Fruit fly (Drosophila melanogaster): Measurements from ENCODE around the gene CG31922.

Gene CG31922

dm6 chr2L:1172704-1173107 is 2.7 kb downstream of the CG31922 start, which contains the start of the genes Charon and CG4887:
Charon (minus strand) TSS chr2L:1172805.
CG4887 (plus strand) TSS chr2L:1173009.
- no peak for TF ChIP-seq noc (tag; optimal IDR thresholded peaks at IDR 0.05)

dm6 chr2L:1177522-1177921 is 7.5 kb downstream of the CG31922 start, which contains the start of gene CG4896:
CG4896 (plus strand) TSS chr2L:1177690.
- no peak for TF ChIP-seq noc (tag; optimal IDR thresholded peaks at IDR 0.05)

DNA sequence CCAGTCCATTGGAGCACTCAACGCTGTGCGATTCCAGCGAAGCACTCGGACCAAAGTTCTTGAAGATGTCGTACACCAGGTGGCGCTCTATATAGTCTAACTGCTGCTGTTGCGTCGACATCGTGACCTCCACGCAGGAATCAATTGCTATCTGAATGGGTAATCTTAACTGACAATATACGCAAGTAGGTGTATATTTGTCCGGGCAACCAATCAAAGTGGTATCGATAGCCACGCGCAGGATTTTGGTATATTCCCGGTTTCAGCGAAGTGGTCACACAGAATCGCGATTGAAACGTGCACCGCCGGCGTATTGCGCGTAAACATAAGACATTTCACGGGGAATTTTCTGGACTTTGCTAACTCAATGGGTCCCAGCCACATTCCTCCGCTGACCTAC is 13.8 kb downstream of the CG31922 start, which contains the start of the genes CG5126 and Tgt:
Gene CG5126 (minus strand): TSS at position 222 of the 400 bp plus-strand sequence.
Gene Tgt (plus strand): TSS at position 267 of the 400 bp plus-strand sequence.
- no peak for TF ChIP-seq noc (tag; optimal IDR thresholded peaks at IDR 0.05)

DNA sequence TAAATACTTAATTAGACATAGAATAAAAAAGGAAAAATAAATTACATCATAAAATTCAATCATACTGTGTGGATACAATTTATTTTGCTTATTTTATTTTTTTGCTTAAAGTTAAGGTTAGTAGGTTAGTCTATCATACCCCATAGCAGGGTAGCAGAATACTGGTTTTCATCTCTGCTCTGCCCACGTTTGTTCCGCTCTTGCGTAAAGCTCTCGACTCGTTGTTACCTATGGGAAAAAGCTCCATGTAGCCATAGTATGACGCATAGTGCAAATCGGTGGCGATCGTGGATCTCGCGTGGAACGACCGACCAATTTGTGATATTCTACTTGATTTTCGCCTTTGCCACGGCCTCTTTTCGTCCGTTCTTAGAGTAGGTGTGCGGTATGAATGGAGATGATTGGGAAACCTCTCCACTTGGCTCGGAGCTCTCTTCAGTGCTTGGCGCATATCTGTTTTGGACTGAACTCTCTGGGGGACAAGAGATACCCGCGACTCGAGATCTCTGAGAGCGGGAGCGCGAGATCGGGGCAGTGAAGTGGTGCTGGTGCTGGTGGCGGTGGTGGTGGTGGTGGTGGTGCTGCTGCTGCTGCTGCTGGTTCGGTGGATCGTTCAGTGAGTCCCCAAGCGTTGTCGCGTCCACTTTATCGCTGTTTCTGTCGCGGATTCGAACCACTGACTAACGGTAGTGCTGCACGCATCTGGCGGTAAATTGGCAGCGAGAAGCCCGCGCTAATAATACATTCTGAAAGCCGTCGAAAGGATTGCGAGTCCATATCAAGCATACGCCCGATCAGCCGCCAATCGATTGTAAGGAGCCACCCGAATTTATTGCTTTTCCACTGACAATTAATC is 15.9 kb downstream of the CG31922 start, which contains the start of gene CG5001:
Gene CG5001 (plus strand): TSS at position 116 of the 856 bp plus-strand sequence.
- peak; percentile 64 for TF ChIP-seq noc (tag; optimal IDR thresholded peaks at IDR 0.05)

- no peak for TF ChIP-seq noc (tag; optimal IDR thresholded peaks at IDR 0.05)
These were observed 29.2 kb downstream of the CG31922 start, which contains the start of the genes CG5139 and CG43348 for dm6 chr2L:1199166-1199565. CG5139 (minus strand) TSS chr2L:1199266. CG43348 (plus strand) TSS chr2L:1199412.

- no peak for TF ChIP-seq noc (tag; optimal IDR thresholded peaks at IDR 0.05)
These were observed 30.1 kb downstream of the CG31922 start, which contains the start of the genes CG43349 and CG5011 for dm6 chr2L:1199912-1200721. CG43349 (plus strand) TSS chr2L:1200205. CG5011 (plus strand) TSS chr2L:1200671.

DNA sequence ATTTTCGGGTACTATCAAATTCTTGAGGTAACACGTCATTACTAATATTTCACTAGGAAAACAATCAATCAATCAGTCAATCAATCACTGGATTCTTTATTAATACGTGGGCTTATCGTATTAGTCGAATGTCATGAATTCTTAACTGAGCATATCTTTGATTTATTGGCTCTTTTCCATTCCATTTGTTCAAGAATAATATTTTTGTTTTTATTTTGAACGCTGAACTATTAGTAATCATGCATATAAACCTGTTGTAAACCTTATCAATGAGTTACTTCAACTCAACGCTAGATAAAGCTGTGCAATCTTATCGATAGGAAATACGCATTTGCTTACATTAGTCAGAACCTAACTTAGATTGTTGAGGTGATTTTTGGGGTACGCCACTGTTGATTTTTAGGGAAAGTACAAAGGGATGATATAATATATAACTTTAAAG is 31.4 kb downstream of the CG31922 start:
- TF ChIP-seq noc (tag; optimal IDR thresholded peaks at IDR 0.05) = no peak

dm6 chr2L:1202445-1202844 is 32.5 kb downstream of the CG31922 start:
- no peak for TF ChIP-seq noc (tag; optimal IDR thresholded peaks at IDR 0.05)

dm6 chr2L:1203915-1204314 is 33.9 kb downstream of the CG31922 start, which contains the start of gene CG14342:
CG14342 (plus strand) TSS chr2L:1204215.
- no peak for TF ChIP-seq noc (tag; optimal IDR thresholded peaks at IDR 0.05)

dm6 chr2L:1207432-1207831 is 37.5 kb downstream of the CG31922 start:
- no peak for TF ChIP-seq noc (tag; optimal IDR thresholded peaks at IDR 0.05)

- TF ChIP-seq noc (tag; optimal IDR thresholded peaks at IDR 0.05) = no peak
These were observed 41.5 kb downstream of the CG31922 start for dm6 chr2L:1211528-1211927.

DNA sequence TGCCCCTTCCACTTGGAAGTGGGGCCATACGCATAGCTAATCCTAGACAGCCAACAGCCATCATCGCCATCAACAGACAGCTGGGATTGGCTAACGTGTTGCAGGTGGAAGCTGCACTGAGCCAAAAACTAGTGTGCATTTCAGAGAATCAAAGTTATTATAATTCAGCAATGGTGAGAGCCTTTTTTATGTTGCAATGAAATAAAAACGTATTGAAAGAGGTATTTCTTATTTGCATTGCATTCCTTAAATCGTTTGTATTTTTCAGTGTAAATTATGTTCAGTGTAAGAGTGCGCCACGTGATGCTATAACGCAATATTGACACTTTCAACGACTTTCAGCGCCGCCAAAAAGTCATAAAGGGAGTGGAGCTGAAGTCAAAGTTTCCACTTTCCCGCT is 43.6 kb downstream of the CG31922 start:
- TF ChIP-seq noc (tag; optimal IDR thresholded peaks at IDR 0.05) = no peak

DNA sequence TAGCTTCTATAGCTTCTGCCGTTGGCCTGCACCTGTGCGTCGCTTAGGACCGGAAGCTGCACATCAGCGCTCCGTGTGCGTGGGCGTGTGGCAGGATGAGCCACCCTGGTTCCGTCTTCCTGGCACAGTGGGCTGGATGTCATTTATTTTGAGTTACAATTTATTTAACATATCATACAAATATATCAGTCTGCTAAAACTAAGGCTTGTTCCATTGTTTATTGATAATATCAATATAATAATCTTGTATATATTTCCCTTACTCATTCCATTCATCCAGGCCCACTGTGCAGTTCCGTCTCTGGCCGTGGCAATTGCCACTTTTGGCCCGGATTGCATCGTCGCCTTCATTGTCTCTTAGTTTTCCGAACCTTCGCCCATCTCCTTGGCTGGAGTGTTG is 44.5 kb downstream of the CG31922 start:
- TF ChIP-seq noc (tag; optimal IDR thresholded peaks at IDR 0.05) = no peak

DNA sequence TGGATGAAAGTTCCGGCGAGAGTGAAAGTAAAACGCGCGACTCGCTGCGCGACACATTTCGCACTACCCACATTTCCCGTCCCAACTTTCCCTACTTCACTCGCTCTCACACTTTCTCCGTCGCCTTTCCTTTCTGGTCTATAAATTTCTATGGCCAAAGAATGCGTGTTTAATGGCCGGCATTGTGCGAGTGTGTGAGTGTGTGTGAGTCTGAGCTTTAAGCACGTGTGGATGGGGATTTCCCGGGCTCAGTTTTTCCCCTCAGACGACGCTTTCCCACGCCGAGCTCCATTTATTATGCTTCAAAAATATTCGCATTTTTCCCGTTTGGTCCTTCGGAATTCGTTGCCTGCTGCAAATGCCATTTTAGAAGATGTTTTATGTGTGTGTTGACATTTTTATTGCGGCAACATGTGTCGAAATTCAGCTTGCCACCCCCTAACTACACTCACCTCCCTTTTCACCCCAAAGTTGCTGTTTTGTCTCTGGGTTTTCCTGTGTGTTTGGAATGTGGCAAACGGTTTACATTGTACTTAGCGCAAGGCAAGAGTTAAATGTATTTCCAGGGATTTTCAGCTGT is 47.1 kb downstream of the CG31922 start:
- no peak for TF ChIP-seq noc (tag; optimal IDR thresholded peaks at IDR 0.05)

dm6 chr2L:1217892-1218473 is 48.0 kb downstream of the CG31922 start:
- TF ChIP-seq noc (tag; optimal IDR thresholded peaks at IDR 0.05) = peak; percentile 44
